Fruit fly (Drosophila melanogaster) whole organism, embryonic: Measurements from ENCODE around the gene CG13947.
A peak's percentile ranks its signal among the peaks of the same experiment; 100 is the strongest.

Experiments
- Adf1 ChIP-seq: fragments of 200-800 bp; sonication (Bioruptor generic); IDR thresholded peaks from 2 replicates; pipeline ENCODE4 v1.3.6; 2022; ENCODE audit warnings: missing biosample characterization, missing genetic modification characterization
- Atf-2 ChIP-seq: fragments of 200-800 bp; sonication (Bioruptor generic); optimal IDR thresholded peaks from 2 replicates; lab custom pipeline; 2016; ENCODE audit warnings: missing biosample characterization, missing genetic modification characterization
- CG10543 ChIP-seq: fragments of 200-800 bp; sonication (Bioruptor generic); optimal IDR thresholded peaks from 3 replicates; lab custom pipeline; 2017; ENCODE audit warnings: missing biosample characterization, mild to moderate bottlenecking, missing genetic modification characterization, moderate library complexity
- CG11723 ChIP-seq: fragments of 200-800 bp; sonication (Bioruptor generic); optimal IDR thresholded peaks from 2 replicates; lab custom pipeline; 2017; ENCODE audit warnings: missing biosample characterization, mild to moderate bottlenecking, missing genetic modification characterization
- CG12071 ChIP-seq: fragments of 200-800 bp; sonication (Bioruptor generic); optimal IDR thresholded peaks from 3 replicates; lab custom pipeline; 2018; ENCODE audit warnings: missing biosample characterization, mild to moderate bottlenecking, missing genetic modification characterization
- CG15514 ChIP-seq: fragments of 200-800 bp; sonication (Bioruptor generic); optimal IDR thresholded peaks from 3 replicates; lab custom pipeline; 2017; ENCODE audit warnings: missing biosample characterization, missing genetic modification characterization, mild to moderate bottlenecking, moderate library complexity, missing genetic modification reagents
- CG17385 ChIP-seq: fragments of 200-800 bp; sonication (Bioruptor generic); optimal IDR thresholded peaks from 3 replicates; lab custom pipeline; 2018; ENCODE audit warnings: missing biosample characterization, mild to moderate bottlenecking, missing genetic modification characterization
- CG30020 ChIP-seq: fragments of 200-800 bp; optimal IDR thresholded peaks from 2 replicates; lab custom pipeline; 2019; ENCODE audit warnings: missing biosample characterization, mild to moderate bottlenecking, missing genetic modification characterization, moderate library complexity
- CG33557 ChIP-seq: fragments of 200-800 bp; sonication (Bioruptor generic); optimal IDR thresholded peaks from 2 replicates; lab custom pipeline; 2019; ENCODE audit warnings: missing biosample characterization, mild to moderate bottlenecking, missing genetic modification characterization, moderate library complexity
- CG34422 ChIP-seq: fragments of 200-800 bp; sonication (Bioruptor generic); IDR thresholded peaks from 3 replicates; pipeline ENCODE4 v1.3.6; 2022; ENCODE audit warnings: missing biosample characterization, missing genetic modification characterization
- CG3726 ChIP-seq: fragments of 200-800 bp; sonication (Bioruptor generic); IDR thresholded peaks from 3 replicates; pipeline ENCODE4, ENCODE4 v1.3.6; 2022; ENCODE audit warnings: missing biosample characterization, missing genetic modification characterization
- CG4820 ChIP-seq: fragments of 200-800 bp; sonication (Bioruptor generic); optimal IDR thresholded peaks from 3 replicates; lab custom pipeline; 2016; ENCODE audit warnings: missing biosample characterization, missing genetic modification characterization
- CG6654 ChIP-seq: fragments of 200-800 bp; sonication (Bioruptor generic); optimal IDR thresholded peaks from 2 replicates; lab custom pipeline; 2017; ENCODE audit warnings: missing biosample characterization, mild to moderate bottlenecking, missing genetic modification characterization
- CG6765 ChIP-seq: fragments of 200-800 bp; sonication (Bioruptor generic); optimal IDR thresholded peaks from 3 replicates; lab custom pipeline; 2017; ENCODE audit warnings: missing biosample characterization, mild to moderate bottlenecking, missing genetic modification characterization
- CG8290 ChIP-seq, 3 experiments: fragments of 200-800 bp; sonication (Bioruptor generic); optimal IDR thresholded peaks; 2 replicates each; lab custom pipeline; 2016 to 2019; ENCODE audit warnings: missing biosample characterization in 3 of 3, missing genetic modification characterization in 3 of 3, mild to moderate bottlenecking in 2 of 3, moderate library complexity in 1 of 3
- CG9817 ChIP-seq: fragments of 200-800 bp; sonication (Bioruptor generic); optimal IDR thresholded peaks from 2 replicates; lab custom pipeline; 2018; ENCODE audit warnings: missing biosample characterization, mild to moderate bottlenecking, missing genetic modification characterization, moderate library complexity
- Chrac-16 ChIP-seq: fragments of 200-800 bp; sonication (Bioruptor generic); optimal IDR thresholded peaks from 3 replicates; lab custom pipeline; 2016; ENCODE audit warnings: missing biosample characterization, missing genetic modification characterization
- Fer3 ChIP-seq: fragments of 200-800 bp; sonication (Bioruptor generic); optimal IDR thresholded peaks from 2 replicates; lab custom pipeline; 2018; ENCODE audit warnings: missing biosample characterization, mild to moderate bottlenecking, missing genetic modification characterization, moderate library complexity
- GATAe ChIP-seq: fragments of 200-800 bp; sonication (Bioruptor generic); conservative IDR thresholded peaks from 2 replicates; pipeline ENCODE4 v1.3.6; 2022; ENCODE audit warnings: missing biosample characterization, missing genetic modification characterization
- Hmx ChIP-seq: fragments of 200-800 bp; sonication (Bioruptor generic); optimal IDR thresholded peaks from 2 replicates; lab custom pipeline; 2016; ENCODE audit warnings: missing biosample characterization, missing genetic modification characterization
- Hr78 ChIP-seq, 2 experiments: fragments of 200-800 bp in 1 of 2; fragments of >200 bp in 1 of 2; sonication (Bioruptor generic) in 1 of 2; optimal IDR thresholded peaks; 2 replicates each; lab custom pipeline; 2017 to 2019; ENCODE audit warnings: missing biosample characterization in 2 of 2, missing genetic modification characterization in 2 of 2, mild to moderate bottlenecking in 1 of 2, moderate library complexity in 1 of 2
- Max ChIP-seq: fragments of 200-800 bp; sonication (Bioruptor generic); optimal IDR thresholded peaks from 2 replicates; lab custom pipeline; 2016; ENCODE audit warnings: missing biosample characterization, mild to moderate bottlenecking, missing genetic modification characterization
- Myb ChIP-seq: fragments of 200-800 bp; sonication (Bioruptor generic); optimal IDR thresholded peaks from 2 replicates; lab custom pipeline; 2016; ENCODE audit warnings: missing biosample characterization, missing genetic modification characterization
- Neu2 ChIP-seq: fragments of 200-800 bp; sonication (Bioruptor generic); optimal IDR thresholded peaks from 3 replicates; lab custom pipeline; 2016; ENCODE audit warnings: missing biosample characterization, missing genetic modification characterization, borderline replicate concordance
- Scr ChIP-seq: fragments of 200-800 bp; sonication (Bioruptor generic); IDR thresholded peaks from 2 replicates; pipeline ENCODE4 v1.3.6; 2022; ENCODE audit warnings: missing biosample characterization, missing genetic modification characterization; ENCODE audit not compliant: partially characterized antibody
- Sin3A ChIP-seq: fragments of >200 bp; optimal IDR thresholded peaks from 2 replicates; lab custom pipeline; 2018
- Xbp1 ChIP-seq: fragments of 200-800 bp; sonication (Bioruptor generic); optimal IDR thresholded peaks from 3 replicates; lab custom pipeline; 2016; ENCODE audit warnings: missing biosample characterization, mild to moderate bottlenecking, missing genetic modification characterization
- ab ChIP-seq: fragments of 200-800 bp; sonication (Bioruptor generic); optimal IDR thresholded peaks from 2 replicates; lab custom pipeline; 2016; ENCODE audit warnings: missing biosample characterization, missing genetic modification characterization
- ash1 ChIP-seq: fragments of 200-800 bp; sonication (Bioruptor generic); optimal IDR thresholded peaks from 2 replicates; lab custom pipeline; 2018; ENCODE audit warnings: missing biosample characterization, mild to moderate bottlenecking, missing genetic modification characterization
- bowl ChIP-seq: fragments of 200-800 bp; sonication (Bioruptor generic); IDR thresholded peaks from 2 replicates; pipeline ENCODE4 v1.3.6; 2022; ENCODE audit warnings: missing biosample characterization, missing genetic modification characterization
- ci ChIP-seq: fragments of 200-800 bp; sonication (Bioruptor generic); IDR thresholded peaks from 3 replicates; pipeline ENCODE4 v1.3.6; 2022; ENCODE audit warnings: missing biosample characterization, missing genetic modification characterization
- crol ChIP-seq: fragments of 200-800 bp; sonication (Bioruptor generic); IDR thresholded peaks from 2 replicates; pipeline ENCODE4 v1.3.6; 2022; ENCODE audit warnings: missing biosample characterization, missing genetic modification characterization
- da ChIP-seq: fragments of 200-800 bp; sonication (Bioruptor generic); optimal IDR thresholded peaks from 2 replicates; lab custom pipeline; 2016; ENCODE audit warnings: missing biosample characterization, missing genetic modification characterization
- danr ChIP-seq: fragments of 200-800 bp; sonication (Bioruptor generic); IDR thresholded peaks from 2 replicates; pipeline ENCODE4 v1.3.6; 2022; ENCODE audit warnings: missing biosample characterization, missing genetic modification characterization
- ems ChIP-seq: fragments of 200-800 bp; sonication (Bioruptor generic); optimal IDR thresholded peaks from 3 replicates; lab custom pipeline; 2016; ENCODE audit warnings: missing biosample characterization, missing genetic modification characterization
- en ChIP-seq: fragments of 200-800 bp; sonication (Bioruptor generic); optimal IDR thresholded peaks from 2 replicates; lab custom pipeline; 2016; ENCODE audit warnings: missing biosample characterization, missing genetic modification characterization
- ftz-f1 ChIP-seq: fragments of 200-800 bp; sonication (Bioruptor generic); optimal IDR thresholded peaks from 2 replicates; lab custom pipeline; 2016; ENCODE audit warnings: missing biosample characterization, missing genetic modification characterization
- grau ChIP-seq: fragments of 200-800 bp; optimal IDR thresholded peaks from 3 replicates; lab custom pipeline; 2019; ENCODE audit warnings: missing biosample characterization, mild to moderate bottlenecking, missing genetic modification characterization, moderate library complexity
- grn ChIP-seq: fragments of 200-800 bp; sonication (Bioruptor generic); optimal IDR thresholded peaks from 3 replicates; lab custom pipeline; 2017; ENCODE audit warnings: missing biosample characterization, missing genetic modification characterization
- insv ChIP-seq, 2 experiments: fragments of 200-800 bp; sonication (Bioruptor generic); optimal IDR thresholded peaks; 3 replicates each; lab custom pipeline; 2016 to 2018; ENCODE audit warnings: missing biosample characterization in 2 of 2, missing genetic modification characterization in 2 of 2
- jumu ChIP-seq: fragments of 200-800 bp; sonication (Bioruptor generic); optimal IDR thresholded peaks from 3 replicates; lab custom pipeline; 2016; ENCODE audit warnings: missing biosample characterization, missing genetic modification characterization
- lab ChIP-seq: fragments of 200-800 bp; sonication (Bioruptor generic); optimal IDR thresholded peaks from 3 replicates; lab custom pipeline; 2017; ENCODE audit warnings: missing biosample characterization, missing genetic modification characterization, mild to moderate bottlenecking, moderate library complexity, missing genetic modification reagents
- maf-S ChIP-seq: fragments of 200-800 bp; sonication (Bioruptor generic); optimal IDR thresholded peaks from 2 replicates; lab custom pipeline; 2016; ENCODE audit warnings: missing biosample characterization, missing genetic modification characterization
- mirr ChIP-seq: fragments of 200-800 bp; sonication (Bioruptor generic); optimal IDR thresholded peaks from 3 replicates; lab custom pipeline; 2018; ENCODE audit warnings: missing biosample characterization, mild to moderate bottlenecking, missing genetic modification characterization
- nmo ChIP-seq: fragments of 200-800 bp; sonication (Bioruptor generic); optimal IDR thresholded peaks from 2 replicates; lab custom pipeline; 2018; ENCODE audit warnings: missing biosample characterization, mild to moderate bottlenecking, missing genetic modification characterization, moderate library complexity
- otp ChIP-seq: fragments of 200-800 bp; sonication (Bioruptor generic); IDR thresholded peaks from 3 replicates; pipeline ENCODE4, ENCODE4 v1.3.6; 2022; ENCODE audit warnings: missing biosample characterization, missing genetic modification characterization
- pros ChIP-seq: fragments of 200-800 bp; sonication (Bioruptor generic); optimal IDR thresholded peaks from 3 replicates; lab custom pipeline; 2019; ENCODE audit warnings: missing biosample characterization, mild to moderate bottlenecking, missing genetic modification characterization, moderate library complexity
- rib ChIP-seq: fragments of 200-800 bp; sonication (Bioruptor generic); IDR thresholded peaks from 2 replicates; pipeline ENCODE4 v1.3.6; 2022; ENCODE audit warnings: missing biosample characterization, missing genetic modification characterization
- sob ChIP-seq: fragments of 200-800 bp; sonication (Bioruptor generic); IDR thresholded peaks from 2 replicates; pipeline ENCODE4 v1.3.6; 2022; ENCODE audit warnings: missing biosample characterization, missing genetic modification characterization
- sug ChIP-seq: fragments of 200-800 bp; optimal IDR thresholded peaks from 2 replicates; lab custom pipeline; 2019; ENCODE audit warnings: missing biosample characterization, mild to moderate bottlenecking, missing genetic modification characterization, moderate library complexity
- zen2 ChIP-seq: fragments of 200-800 bp; sonication (Bioruptor generic); IDR thresholded peaks from 3 replicates; pipeline ENCODE4 v1.3.6; 2022; ENCODE audit warnings: missing biosample characterization, missing genetic modification characterization; ENCODE audit not compliant: partially characterized antibody

Gene CG13947

dm6 chr2L:789966-790365, 11.0 kb downstream of the CG13947 start:
- TF ChIP-seq maf-S (GFP tag; lab: Kevin White, UChicago) (no peak), Max (no peak), CG33557 (GFP tag; lab: Kevin White, UChicago) (no peak), Sin3A (lab: Kevin White, UChicago) (no peak), bowl (GFP tag; lab: Robert Waterston, UW) (no peak), CG17385 (GFP tag; lab: Kevin White, UChicago) (no peak), CG3726 (GFP tag; lab: Robert Waterston, UW) (no peak), Myb (GFP tag; lab: Kevin White, UChicago) (no peak), CG34422 (GFP tag; lab: Robert Waterston, UW) (no peak), en (no peak), Hr78 (GFP tag; optimal IDR thresholded peaks at IDR 0.05; lab: Kevin White, UChicago) (peak in 1 of 2 experiments; percentile 49), ci (no peak), CG9817 (tag; lab: Kevin White, UChicago) (no peak), Fer3 (no peak), CG6765 (GFP tag; lab: Kevin White, UChicago) (no peak), sug (tag; lab: Kevin White, UChicago) (peak; percentile 55), crol (peak; percentile 72), lab (peak; percentile 43), Xbp1 (GFP tag; lab: Kevin White, UChicago) (no peak), sob (GFP tag; lab: Robert Waterston, UW) (peak; percentile 41; the same call in 1 of the 2 replicates), mirr (GFP tag; lab: Kevin White, UChicago) (peak; percentile 75), CG4820 (no peak), Chrac-16 (no peak), otp (GFP tag; lab: Robert Waterston, UW) (0 out of 3 replicates have a peak, but pooled peaks have one; percentile 4), CG30020 (no peak), Scr (no peak), CG8290 (GFP tag; optimal IDR thresholded peaks at IDR 0.05; lab: Kevin White, UChicago) (no peak), CG8290 (tag; optimal IDR thresholded peaks at IDR 0.05; lab: Kevin White, UChicago) (peak in 1 of 2 experiments; percentile 9), Adf1 (GFP tag; lab: Robert Waterston, UW) (peak; percentile 30; the same call in 1 of the 2 replicates), CG12071 (GFP tag; lab: Kevin White, UChicago) (no peak), ash1 (GFP tag; lab: Kevin White, UChicago) (no peak), ab (GFP tag; lab: Kevin White, UChicago) (no peak), da (GFP tag; lab: Kevin White, UChicago) (no peak), insv (GFP tag; optimal IDR thresholded peaks at IDR 0.05; lab: Kevin White, UChicago) (no peak), pros (no peak), ftz-f1 (GFP tag; lab: Kevin White, UChicago) (peak; percentile 30), CG15514 (GFP tag; lab: Kevin White, UChicago) (peak; percentile 5), Hmx (GFP tag; lab: Kevin White, UChicago) (no peak), Neu2 (GFP tag; lab: Kevin White, UChicago) (no peak), danr (GFP tag; lab: Robert Waterston, UW) (no peak), grau (no peak), Atf-2 (GFP tag; lab: Kevin White, UChicago) (no peak), jumu (no peak), GATAe (GFP tag; lab: Robert Waterston, UW) (peak; percentile 65), ems (GFP tag; lab: Kevin White, UChicago) (no peak), CG10543 (peak; percentile 38), rib (0 out of 2 replicates have a peak, but pooled peaks have one; percentile 14), grn (GFP tag; lab: Kevin White, UChicago) (no peak), zen2 (GFP tag; lab: Robert Waterston, UW) (no peak), CG11723 (GFP tag; lab: Kevin White, UChicago) (no peak), CG6654 (no peak), nmo (no peak)
